Worm (Caenorhabditis elegans) whole organism, L1 larva: ENCODE data around the gene aqp-11.

Experiments used
- Y116A8C.19 ChIP-seq: sonication (generic microtip); optimal IDR thresholded peaks from 2 replicates; lab custom pipeline; 2016; ENCODE audit warnings: missing compliant biosample characterization, missing genetic modification characterization, borderline replicate concordance
- alr-1 ChIP-seq: fragments of 200-800 bp; sonication (Bioruptor generic); optimal IDR thresholded peaks from 2 replicates; lab custom pipeline; 2018; ENCODE audit warnings: borderline replicate concordance, mild to moderate bottlenecking, missing genetic modification characterization, missing compliant biosample characterization
- blmp-1 ChIP-seq: fragments of 150-350 bp; optimal IDR thresholded peaks from 2 replicates; lab custom pipeline; 2014; ENCODE audit warnings: missing biosample characterization, missing genetic modification characterization
- ceh-82 ChIP-seq, 3 experiments: fragments of 150-350 bp in 1 of 3; sonication (generic microtip) in 2 of 3; optimal IDR thresholded peaks; 2 replicates each; lab custom pipeline; 2014 to 2017; ENCODE audit warnings: missing biosample characterization in 3 of 3, missing genetic modification characterization in 3 of 3
- ceh-88 ChIP-seq: fragments of 200-800 bp; sonication (Bioruptor generic); IDR thresholded peaks from 2 replicates; pipeline ENCODE4 v1.3.6; 2022; ENCODE audit warnings: missing genetic modification characterization, missing compliant biosample characterization
- ces-1 ChIP-seq: fragments of 150-350 bp; optimal IDR thresholded peaks from 2 replicates; lab custom pipeline; 2014; ENCODE audit warnings: missing biosample characterization, missing genetic modification reagents, missing genetic modification characterization
- efl-1 ChIP-seq, 4 experiments: fragments of 150-350 bp; optimal IDR thresholded peaks in 3 of 4; peaks in 1 of 4; 1 replicate in 1 of 4; 2 replicates in 3 of 4; lab custom pipeline; 2014; ENCODE audit warnings: missing biosample characterization in 2 of 4, missing genetic modification characterization in 2 of 4, missing genetic modification reagents in 2 of 4
- efl-3 ChIP-seq: fragments of 200-800 bp; sonication (Bioruptor generic); optimal IDR thresholded peaks from 2 replicates; lab custom pipeline; 2018; ENCODE audit warnings: mild to moderate bottlenecking, missing genetic modification characterization, missing compliant biosample characterization
- egl-13 ChIP-seq: sonication (generic microtip); optimal IDR thresholded peaks from 2 replicates; lab custom pipeline; 2016; ENCODE audit warnings: missing genotype, missing genetic modification reagents, missing genetic modification characterization, missing compliant biosample characterization
- elt-2 ChIP-seq: sonication (generic microtip); optimal IDR thresholded peaks from 2 replicates; lab custom pipeline; 2016; ENCODE audit warnings: missing genetic modification characterization, mild to moderate bottlenecking, inconsistent platforms, missing compliant biosample characterization, missing genetic modification reagents
- elt-3 ChIP-seq, 6 experiments: fragments of 150-350 bp in 1 of 6; sonication (generic microtip); optimal IDR thresholded peaks; 2 replicates each; lab custom pipeline; 2017 to 2018; ENCODE audit warnings: missing biosample characterization in 6 of 6, missing genetic modification characterization in 6 of 6, inconsistent platforms in 1 of 6
- ets-5 ChIP-seq: fragments of 200-800 bp; sonication (Bioruptor generic); IDR thresholded peaks from 2 replicates; pipeline ENCODE4 v1.3.6; 2022; ENCODE audit warnings: missing genetic modification characterization, missing compliant biosample characterization
- fkh-10 ChIP-seq: sonication (generic microtip); optimal IDR thresholded peaks from 2 replicates; lab custom pipeline; 2017; ENCODE audit warnings: missing biosample characterization, missing genetic modification reagents, missing genetic modification characterization
- fkh-8 ChIP-seq: sonication (generic microtip); optimal IDR thresholded peaks from 2 replicates; lab custom pipeline; 2016; ENCODE audit warnings: mild to moderate bottlenecking, missing genetic modification characterization, missing compliant biosample characterization
- grh-1 ChIP-seq: fragments of 200-800 bp; sonication (Bioruptor generic); IDR thresholded peaks from 2 replicates; pipeline ENCODE4 v1.3.6; 2022; ENCODE audit warnings: missing genetic modification reagents, missing genetic modification characterization, missing compliant biosample characterization
- hlh-17 ChIP-seq: fragments of 200-800 bp; sonication (Bioruptor generic); optimal IDR thresholded peaks from 2 replicates; lab custom pipeline; 2018; ENCODE audit warnings: missing genetic modification characterization, mild to moderate bottlenecking, missing compliant biosample characterization, moderate library complexity, borderline replicate concordance
- hlh-4 ChIP-seq: sonication (generic microtip); optimal IDR thresholded peaks from 2 replicates; lab custom pipeline; 2016; ENCODE audit warnings: mild to moderate bottlenecking, missing genetic modification characterization, missing compliant biosample characterization
- hpl-2 ChIP-seq: fragments of 150-350 bp; optimal IDR thresholded peaks from 2 replicates; lab custom pipeline; 2014; ENCODE audit warnings: missing biosample characterization, missing genetic modification reagents, missing genetic modification characterization
- irx-1 ChIP-seq: sonication (generic microtip); optimal IDR thresholded peaks from 2 replicates; lab custom pipeline; 2016; ENCODE audit warnings: missing genetic modification characterization, missing compliant biosample characterization
- isw-1 ChIP-seq: fragments of 200-800 bp; sonication (Bioruptor generic); IDR thresholded peaks from 2 replicates; pipeline ENCODE4 v1.3.6; 2022; ENCODE audit warnings: missing genetic modification characterization, missing compliant biosample characterization
- jun-1 ChIP-seq: fragments of 150-350 bp; optimal IDR thresholded peaks from 2 replicates; lab custom pipeline; 2014; ENCODE audit warnings: missing biosample characterization, missing genetic modification reagents, missing genetic modification characterization
- lin-13 ChIP-seq: fragments of 150-350 bp; optimal IDR thresholded peaks from 2 replicates; lab custom pipeline; 2014; ENCODE audit warnings: missing biosample characterization, missing genetic modification reagents, missing genetic modification characterization
- lin-14 ChIP-seq: fragments of 200-800 bp; sonication (Bioruptor generic); optimal IDR thresholded peaks from 2 replicates; lab custom pipeline; 2018; ENCODE audit warnings: mild to moderate bottlenecking, missing genetic modification characterization, moderate library complexity, missing compliant biosample characterization
- lin-35 ChIP-seq, 2 experiments: fragments of 150-350 bp; optimal IDR thresholded peaks; 2 replicates each; lab custom pipeline; 2014; ENCODE audit warnings: missing biosample characterization in 2 of 2, missing genetic modification characterization in 2 of 2, missing genetic modification reagents in 2 of 2
- lsy-2 ChIP-seq, 2 experiments: fragments of 150-350 bp; optimal IDR thresholded peaks; 2 replicates each; lab custom pipeline; 2014; ENCODE audit warnings: missing biosample characterization in 2 of 2, missing genetic modification characterization in 2 of 2
- mdl-1 ChIP-seq, 2 experiments: fragments of 150-350 bp; optimal IDR thresholded peaks; 2 replicates each; lab custom pipeline; 2014 to 2017; ENCODE audit warnings: missing biosample characterization in 2 of 2, missing genetic modification characterization in 2 of 2, inconsistent platforms in 1 of 2
- mep-1 ChIP-seq: fragments of 150-350 bp; optimal IDR thresholded peaks from 2 replicates; lab custom pipeline; 2014; ENCODE audit warnings: missing biosample characterization, missing genetic modification characterization
- nhr-12 ChIP-seq: sonication (generic microtip); optimal IDR thresholded peaks from 2 replicates; lab custom pipeline; 2017; ENCODE audit warnings: missing biosample characterization, missing genetic modification characterization
- nhr-20 ChIP-seq: sonication (generic microtip); optimal IDR thresholded peaks from 2 replicates; lab custom pipeline; 2016; ENCODE audit warnings: mild to moderate bottlenecking, missing genetic modification characterization, missing compliant biosample characterization
- nhr-77 ChIP-seq: fragments of 150-350 bp; optimal IDR thresholded peaks from 2 replicates; lab custom pipeline; 2014; ENCODE audit warnings: missing biosample characterization, missing genetic modification characterization
- nhr-90 ChIP-seq: sonication (generic microtip); optimal IDR thresholded peaks from 2 replicates; lab custom pipeline; 2016; ENCODE audit warnings: mild to moderate bottlenecking, missing genetic modification characterization, missing compliant biosample characterization; ENCODE audit not compliant: poor library complexity
- pqm-1 ChIP-seq: sonication (generic microtip); optimal IDR thresholded peaks from 3 replicates; lab custom pipeline; 2017; ENCODE audit warnings: missing biosample characterization, missing genetic modification characterization
- skn-1 ChIP-seq: fragments of 150-350 bp; optimal IDR thresholded peaks from 2 replicates; lab custom pipeline; 2014; ENCODE audit warnings: missing biosample characterization, missing genetic modification characterization
- snpc-4 ChIP-seq: fragments of 150-350 bp; optimal IDR thresholded peaks from 2 replicates; lab custom pipeline; 2014; ENCODE audit warnings: missing biosample characterization, missing genetic modification characterization
- snu-23 ChIP-seq: sonication (generic microtip); optimal IDR thresholded peaks from 2 replicates; lab custom pipeline; 2016; ENCODE audit warnings: missing genetic modification characterization, missing compliant biosample characterization
- swsn-7 ChIP-seq: sonication (generic microtip); optimal IDR thresholded peaks from 2 replicates; lab custom pipeline; 2016; ENCODE audit warnings: missing genetic modification characterization, missing compliant biosample characterization
- tbx-2 ChIP-seq: sonication (generic microtip); optimal IDR thresholded peaks from 2 replicates; lab custom pipeline; 2016; ENCODE audit warnings: missing genetic modification characterization, missing compliant biosample characterization
- tlp-1 ChIP-seq: fragments of 150-350 bp; optimal IDR thresholded peaks from 2 replicates; lab custom pipeline; 2014; ENCODE audit warnings: missing biosample characterization, missing genetic modification characterization
- unc-62 ChIP-seq: fragments of 150-350 bp; optimal IDR thresholded peaks from 2 replicates; lab custom pipeline; 2014; ENCODE audit warnings: missing biosample characterization, missing genetic modification reagents, missing genetic modification characterization
- unc-86 ChIP-seq: sonication (generic microtip); optimal IDR thresholded peaks from 2 replicates; lab custom pipeline; 2016; ENCODE audit warnings: missing genetic modification characterization, missing compliant biosample characterization
- unc-98 ChIP-seq: fragments of 200-800 bp; sonication (Bioruptor generic); IDR thresholded peaks from 2 replicates; pipeline ENCODE4 v1.3.6; 2022; ENCODE audit warnings: missing genetic modification characterization, missing compliant biosample characterization
- vab-15 ChIP-seq: sonication (generic microtip); optimal IDR thresholded peaks from 2 replicates; lab custom pipeline; 2017; ENCODE audit warnings: missing genotype, mild to moderate bottlenecking, missing genetic modification characterization, missing compliant biosample characterization
- zag-1 ChIP-seq: fragments of 150-350 bp; optimal IDR thresholded peaks from 2 replicates; lab custom pipeline; 2014; ENCODE audit warnings: missing biosample characterization, missing genetic modification characterization

aqp-11 gene

ce11 chrIII:13701691-13702090 is 28.6 kb downstream of the aqp-11 start, which contains the start of gene lit-1:
Gene lit-1 (plus strand): TSS chrIII:13701991.
- TF ChIP-seq jun-1 (tag; lab: Kevin White, UChicago), result no peak
- no peak for TF ChIP-seq zag-1 (tag; lab: Kevin White, UChicago)
- no peak for TF ChIP-seq irx-1 (tag; lab: Kevin White, UChicago)
- no peak for TF ChIP-seq alr-1 (tag; lab: Kevin White, UChicago)
- no peak for TF ChIP-seq nhr-77
- no peak for TF ChIP-seq swsn-7 (tag; lab: Kevin White, UChicago)
- TF ChIP-seq snpc-4 (tag; lab: Kevin White, UChicago), result no peak
- TF ChIP-seq unc-86 (tag; lab: Kevin White, UChicago), result no peak
- no peak for TF ChIP-seq unc-62 (GFP tag; lab: Kevin White, UChicago)
- TF ChIP-seq hlh-17 (GFP tag; lab: Kevin White, UChicago), result no peak
- TF ChIP-seq egl-13 (tag; lab: Kevin White, UChicago), result no peak
- TF ChIP-seq ceh-88 (GFP tag; lab: Robert Waterston, UW), result no peak
- no peak for TF ChIP-seq nhr-12 (tag; lab: Kevin White, UChicago)

ce11 chrIII:13708415-13708814 is 35.3 kb downstream of the aqp-11 start:
- TF ChIP-seq Y116A8C.19 (tag; lab: Kevin White, UChicago) (no peak), efl-1 (optimal IDR thresholded peaks at IDR 0.05; lab: Kevin White, UChicago) (no peak), efl-1 (GFP tag; optimal IDR thresholded peaks at IDR 0.05 in 1 of 2; lab: Kevin White, UChicago) (peak in 1 of 2 experiments; percentile 11)

ce11 chrIII:13709122-13709521 is 36.0 kb downstream of the aqp-11 start:
- TF ChIP-seq blmp-1 (peak; percentile 98), hpl-2 (no peak), ets-5 (no peak), nhr-20 (tag; lab: Kevin White, UChicago) (peak; percentile 39), elt-3 (tag; optimal IDR thresholded peaks at IDR 0.05; lab: Kevin White, UChicago) (peak in 1 of 6 experiments; percentile 17), fkh-8 (tag; lab: Kevin White, UChicago) (no peak), efl-1 (optimal IDR thresholded peaks at IDR 0.05; lab: Kevin White, UChicago) (no peak), efl-1 (GFP tag; optimal IDR thresholded peaks at IDR 0.05 in 1 of 2; lab: Kevin White, UChicago) (peak in 1 of 2 experiments; percentile 21), nhr-90 (tag; lab: Kevin White, UChicago) (peak; percentile 4), lsy-2 (tag; optimal IDR thresholded peaks at IDR 0.05; lab: Kevin White, UChicago) (peak in 1 of 2 experiments; percentile 30), lin-14 (no peak), fkh-10 (no peak), hlh-4 (tag; lab: Kevin White, UChicago) (no peak), skn-1 (no peak), elt-2 (tag; lab: Kevin White, UChicago) (no peak), snu-23 (peak; percentile 32), lin-13 (GFP tag; lab: Kevin White, UChicago) (no peak), lin-35 (GFP tag; optimal IDR thresholded peaks at IDR 0.05; lab: Kevin White, UChicago) (peak in 1 of 2 experiments; percentile 31)

- TF ChIP-seq vab-15 (peak; percentile 30), snpc-4 (tag; lab: Kevin White, UChicago) (no peak), ets-5 (no peak), swsn-7 (tag; lab: Kevin White, UChicago) (no peak), blmp-1 (peak; percentile 49), mdl-1 (tag; optimal IDR thresholded peaks at IDR 0.05; lab: Kevin White, UChicago) (no peak), zag-1 (tag; lab: Kevin White, UChicago) (no peak), snu-23 (peak; percentile 44), efl-3 (no peak), isw-1 (no peak), hlh-4 (tag; lab: Kevin White, UChicago) (no peak), unc-86 (tag; lab: Kevin White, UChicago) (no peak), pqm-1 (tag; lab: Kevin White, UChicago) (no peak), elt-2 (tag; lab: Kevin White, UChicago) (no peak), mep-1 (peak; percentile 28), unc-98 (GFP tag; lab: Robert Waterston, UW) (no peak), egl-13 (tag; lab: Kevin White, UChicago) (no peak), tlp-1 (tag; lab: Kevin White, UChicago) (no peak), ces-1 (GFP tag; lab: Kevin White, UChicago) (no peak), lsy-2 (tag; optimal IDR thresholded peaks at IDR 0.05; lab: Kevin White, UChicago) (peak in 1 of 2 experiments; percentile 8), nhr-20 (tag; lab: Kevin White, UChicago) (peak; percentile 14), fkh-10 (no peak), efl-1 (optimal IDR thresholded peaks at IDR 0.05; lab: Kevin White, UChicago) (no peak), efl-1 (GFP tag; optimal IDR thresholded peaks at IDR 0.05 in 1 of 2; lab: Kevin White, UChicago) (no peak), elt-3 (tag; optimal IDR thresholded peaks at IDR 0.05; lab: Kevin White, UChicago) (peak in 2 of 6 experiments; percentile 10 to 20), grh-1 (peak; percentile 30; the same call in 1 of the 2 replicates), tbx-2 (tag; lab: Kevin White, UChicago) (peak; percentile 16), ceh-82 (tag; optimal IDR thresholded peaks at IDR 0.05; lab: Kevin White, UChicago) (no peak), nhr-90 (tag; lab: Kevin White, UChicago) (peak; percentile 39), fkh-8 (tag; lab: Kevin White, UChicago) (no peak), Y116A8C.19 (tag; lab: Kevin White, UChicago) (no peak)
These were observed 37.6 kb downstream of the aqp-11 start for ce11 chrIII:13710666-13711065.
